Worm (Caenorhabditis elegans) whole organism, L1 larva: ENCODE data around the gene cutl-19.

Experiments used
- Y116A8C.19 ChIP-seq: sonication (generic microtip); optimal IDR thresholded peaks from 2 replicates; lab custom pipeline; 2016; ENCODE audit warnings: missing compliant biosample characterization, missing genetic modification characterization, borderline replicate concordance
- aha-1 ChIP-seq: fragments of 150-350 bp; optimal IDR thresholded peaks from 2 replicates; lab custom pipeline; 2014; ENCODE audit warnings: missing biosample characterization, missing genetic modification characterization
- alr-1 ChIP-seq: fragments of 200-800 bp; sonication (Bioruptor generic); optimal IDR thresholded peaks from 2 replicates; lab custom pipeline; 2018; ENCODE audit warnings: borderline replicate concordance, mild to moderate bottlenecking, missing genetic modification characterization, missing compliant biosample characterization
- aly-2 ChIP-seq: fragments of 150-350 bp; optimal IDR thresholded peaks from 2 replicates; lab custom pipeline; 2014; ENCODE audit warnings: missing biosample characterization, missing genetic modification characterization
- ceh-63 ChIP-seq: fragments of 200-800 bp; sonication (Bioruptor generic); optimal IDR thresholded peaks from 2 replicates; lab custom pipeline; 2018; ENCODE audit warnings: mild to moderate bottlenecking, missing genetic modification characterization, missing compliant biosample characterization
- ceh-8 ChIP-seq: fragments of 200-800 bp; sonication (Bioruptor generic); optimal IDR thresholded peaks from 2 replicates; lab custom pipeline; 2018; ENCODE audit warnings: mild to moderate bottlenecking, missing genetic modification characterization, moderate library complexity, missing compliant biosample characterization
- ceh-82 ChIP-seq, 3 experiments: fragments of 150-350 bp in 1 of 3; sonication (generic microtip) in 2 of 3; optimal IDR thresholded peaks; 2 replicates each; lab custom pipeline; 2014 to 2017; ENCODE audit warnings: missing biosample characterization in 3 of 3, missing genetic modification characterization in 3 of 3
- ceh-88 ChIP-seq: fragments of 200-800 bp; sonication (Bioruptor generic); IDR thresholded peaks from 2 replicates; pipeline ENCODE4 v1.3.6; 2022; ENCODE audit warnings: missing genetic modification characterization, missing compliant biosample characterization
- efl-1 ChIP-seq, 4 experiments: fragments of 150-350 bp; optimal IDR thresholded peaks in 3 of 4; peaks in 1 of 4; 1 replicate in 1 of 4; 2 replicates in 3 of 4; lab custom pipeline; 2014; ENCODE audit warnings: missing biosample characterization in 2 of 4, missing genetic modification characterization in 2 of 4, missing genetic modification reagents in 2 of 4
- efl-3 ChIP-seq: fragments of 200-800 bp; sonication (Bioruptor generic); optimal IDR thresholded peaks from 2 replicates; lab custom pipeline; 2018; ENCODE audit warnings: mild to moderate bottlenecking, missing genetic modification characterization, missing compliant biosample characterization
- egl-13 ChIP-seq: sonication (generic microtip); optimal IDR thresholded peaks from 2 replicates; lab custom pipeline; 2016; ENCODE audit warnings: missing genotype, missing genetic modification reagents, missing genetic modification characterization, missing compliant biosample characterization
- egl-27 ChIP-seq, 2 experiments: fragments of 150-350 bp in 1 of 2; sonication (generic microtip); optimal IDR thresholded peaks; 3 replicates each; lab custom pipeline; 2017 to 2018; ENCODE audit warnings: missing biosample characterization in 2 of 2, missing genetic modification characterization in 2 of 2, missing genetic modification reagents in 2 of 2
- elt-2 ChIP-seq: sonication (generic microtip); optimal IDR thresholded peaks from 2 replicates; lab custom pipeline; 2016; ENCODE audit warnings: missing genetic modification characterization, mild to moderate bottlenecking, inconsistent platforms, missing compliant biosample characterization, missing genetic modification reagents
- elt-3 ChIP-seq, 6 experiments: fragments of 150-350 bp in 1 of 6; sonication (generic microtip); optimal IDR thresholded peaks; 2 replicates each; lab custom pipeline; 2017 to 2018; ENCODE audit warnings: missing biosample characterization in 6 of 6, missing genetic modification characterization in 6 of 6, inconsistent platforms in 1 of 6
- grh-1 ChIP-seq: fragments of 200-800 bp; sonication (Bioruptor generic); IDR thresholded peaks from 2 replicates; pipeline ENCODE4 v1.3.6; 2022; ENCODE audit warnings: missing genetic modification reagents, missing genetic modification characterization, missing compliant biosample characterization
- hlh-17 ChIP-seq: fragments of 200-800 bp; sonication (Bioruptor generic); optimal IDR thresholded peaks from 2 replicates; lab custom pipeline; 2018; ENCODE audit warnings: missing genetic modification characterization, mild to moderate bottlenecking, missing compliant biosample characterization, moderate library complexity, borderline replicate concordance
- hlh-4 ChIP-seq: sonication (generic microtip); optimal IDR thresholded peaks from 2 replicates; lab custom pipeline; 2016; ENCODE audit warnings: mild to moderate bottlenecking, missing genetic modification characterization, missing compliant biosample characterization
- hpl-2 ChIP-seq: fragments of 150-350 bp; optimal IDR thresholded peaks from 2 replicates; lab custom pipeline; 2014; ENCODE audit warnings: missing biosample characterization, missing genetic modification reagents, missing genetic modification characterization
- irx-1 ChIP-seq: sonication (generic microtip); optimal IDR thresholded peaks from 2 replicates; lab custom pipeline; 2016; ENCODE audit warnings: missing genetic modification characterization, missing compliant biosample characterization
- isw-1 ChIP-seq: fragments of 200-800 bp; sonication (Bioruptor generic); IDR thresholded peaks from 2 replicates; pipeline ENCODE4 v1.3.6; 2022; ENCODE audit warnings: missing genetic modification characterization, missing compliant biosample characterization
- lin-13 ChIP-seq: fragments of 150-350 bp; optimal IDR thresholded peaks from 2 replicates; lab custom pipeline; 2014; ENCODE audit warnings: missing biosample characterization, missing genetic modification reagents, missing genetic modification characterization
- lin-14 ChIP-seq: fragments of 200-800 bp; sonication (Bioruptor generic); optimal IDR thresholded peaks from 2 replicates; lab custom pipeline; 2018; ENCODE audit warnings: mild to moderate bottlenecking, missing genetic modification characterization, moderate library complexity, missing compliant biosample characterization
- lin-35 ChIP-seq, 2 experiments: fragments of 150-350 bp; optimal IDR thresholded peaks; 2 replicates each; lab custom pipeline; 2014; ENCODE audit warnings: missing biosample characterization in 2 of 2, missing genetic modification characterization in 2 of 2, missing genetic modification reagents in 2 of 2
- lin-39 ChIP-seq: fragments of 150-350 bp; optimal IDR thresholded peaks from 2 replicates; lab custom pipeline; 2014; ENCODE audit warnings: missing biosample characterization, missing genetic modification reagents, missing genetic modification characterization
- lir-3 ChIP-seq: sonication (generic microtip); optimal IDR thresholded peaks from 2 replicates; lab custom pipeline; 2016; ENCODE audit warnings: mild to moderate bottlenecking, missing genetic modification characterization, moderate library complexity, missing compliant biosample characterization; ENCODE audit not compliant: poor library complexity
- lsy-2 ChIP-seq, 2 experiments: fragments of 150-350 bp; optimal IDR thresholded peaks; 2 replicates each; lab custom pipeline; 2014; ENCODE audit warnings: missing biosample characterization in 2 of 2, missing genetic modification characterization in 2 of 2
- mef-2 ChIP-seq: fragments of 150-350 bp; optimal IDR thresholded peaks from 2 replicates; lab custom pipeline; 2014; ENCODE audit warnings: missing biosample characterization, missing genetic modification characterization
- nhr-11 ChIP-seq: fragments of 150-350 bp; optimal IDR thresholded peaks from 2 replicates; lab custom pipeline; 2014; ENCODE audit warnings: missing biosample characterization, missing genetic modification characterization
- nhr-12 ChIP-seq: sonication (generic microtip); optimal IDR thresholded peaks from 2 replicates; lab custom pipeline; 2017; ENCODE audit warnings: missing biosample characterization, missing genetic modification characterization
- nhr-19 ChIP-seq: fragments of 200-800 bp; sonication (Bioruptor generic); conservative IDR thresholded peaks from 2 replicates; pipeline ENCODE4 v1.3.6; 2022; ENCODE audit warnings: missing genetic modification characterization, missing compliant biosample characterization
- nhr-28 ChIP-seq: fragments of 150-350 bp; optimal IDR thresholded peaks from 2 replicates; lab custom pipeline; 2014; ENCODE audit warnings: missing biosample characterization, missing genetic modification characterization
- nhr-71 ChIP-seq: sonication (generic microtip); optimal IDR thresholded peaks from 2 replicates; lab custom pipeline; 2016; ENCODE audit warnings: mild to moderate bottlenecking, missing genetic modification characterization, moderate library complexity, missing compliant biosample characterization
- nhr-76 ChIP-seq: sonication (generic microtip); optimal IDR thresholded peaks from 2 replicates; lab custom pipeline; 2017; ENCODE audit warnings: missing biosample characterization, missing genetic modification characterization
- nhr-85 ChIP-seq: sonication (generic microtip); peaks from one replicate; lab custom pipeline; 2016; ENCODE audit warnings: missing genetic modification characterization, inconsistent platforms, missing compliant biosample characterization
- rnt-1 ChIP-seq: sonication (generic microtip); optimal IDR thresholded peaks from 2 replicates; lab custom pipeline; 2016; ENCODE audit warnings: mild to moderate bottlenecking, missing genetic modification characterization, moderate library complexity, missing compliant biosample characterization
- skn-1 ChIP-seq: fragments of 150-350 bp; optimal IDR thresholded peaks from 2 replicates; lab custom pipeline; 2014; ENCODE audit warnings: missing biosample characterization, missing genetic modification characterization
- snu-23 ChIP-seq: sonication (generic microtip); optimal IDR thresholded peaks from 2 replicates; lab custom pipeline; 2016; ENCODE audit warnings: missing genetic modification characterization, missing compliant biosample characterization
- sox-4 ChIP-seq: sonication (generic microtip); optimal IDR thresholded peaks from 2 replicates; lab custom pipeline; 2016; ENCODE audit warnings: missing genetic modification characterization, missing compliant biosample characterization
- unc-130 ChIP-seq: fragments of 150-350 bp; optimal IDR thresholded peaks from 2 replicates; lab custom pipeline; 2017; ENCODE audit warnings: missing biosample characterization, missing genetic modification characterization, inconsistent platforms
- unc-30 ChIP-seq: sonication (generic microtip); optimal IDR thresholded peaks from 2 replicates; lab custom pipeline; 2017; ENCODE audit warnings: missing biosample characterization, missing genetic modification characterization
- vab-15 ChIP-seq: sonication (generic microtip); optimal IDR thresholded peaks from 2 replicates; lab custom pipeline; 2017; ENCODE audit warnings: missing genotype, mild to moderate bottlenecking, missing genetic modification characterization, missing compliant biosample characterization
- ztf-11 ChIP-seq, 2 experiments: sonication (generic microtip); optimal IDR thresholded peaks; 2 replicates each; lab custom pipeline; 2016 to 2017; ENCODE audit warnings: missing genetic modification characterization in 2 of 2, missing biosample characterization in 1 of 2, missing compliant biosample characterization in 1 of 2
- ztf-4 ChIP-seq: fragments of 150-350 bp; optimal IDR thresholded peaks from 2 replicates; lab custom pipeline; 2014; ENCODE audit warnings: missing biosample characterization, missing genetic modification characterization

The cutl-19 gene

DNA sequence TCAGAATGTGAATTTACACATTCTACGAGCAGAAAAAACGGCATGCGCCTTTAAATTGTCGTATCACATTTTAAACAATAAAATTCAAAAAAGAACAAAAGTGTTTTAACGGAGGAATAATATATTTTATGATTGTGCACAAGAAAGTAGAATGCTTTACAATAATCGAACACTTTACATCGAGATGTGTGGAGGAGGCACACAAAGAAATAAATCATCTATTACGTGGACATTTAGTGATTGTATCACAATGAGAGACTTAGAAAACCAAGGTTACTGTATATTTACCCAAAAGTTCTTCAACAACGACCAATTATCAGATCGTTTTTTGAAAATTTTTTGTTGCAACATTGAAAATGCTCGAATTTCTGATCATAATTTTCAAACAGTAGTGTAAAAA is 7.1 kb downstream of the cutl-19 start:
- no peak for TF ChIP-seq sox-4
- no peak for TF ChIP-seq efl-1 (optimal IDR thresholded peaks at IDR 0.05; lab: Kevin White, UChicago)
- TF ChIP-seq efl-1 (GFP tag; optimal IDR thresholded peaks at IDR 0.05 in 1 of 2; lab: Kevin White, UChicago) = peak in 1 of 2 experiments; percentile 75

ce11 chrIII:5208992-5209391 is 8.4 kb downstream of the cutl-19 start, which contains the start of gene syx-16:
Gene syx-16, minus strand, starts transcription at chrIII:5209109.
- TF ChIP-seq unc-130 (tag; lab: Kevin White, UChicago) (no peak), lsy-2 (tag; optimal IDR thresholded peaks at IDR 0.05; lab: Kevin White, UChicago) (peak in 1 of 2 experiments; percentile 28)

DNA sequence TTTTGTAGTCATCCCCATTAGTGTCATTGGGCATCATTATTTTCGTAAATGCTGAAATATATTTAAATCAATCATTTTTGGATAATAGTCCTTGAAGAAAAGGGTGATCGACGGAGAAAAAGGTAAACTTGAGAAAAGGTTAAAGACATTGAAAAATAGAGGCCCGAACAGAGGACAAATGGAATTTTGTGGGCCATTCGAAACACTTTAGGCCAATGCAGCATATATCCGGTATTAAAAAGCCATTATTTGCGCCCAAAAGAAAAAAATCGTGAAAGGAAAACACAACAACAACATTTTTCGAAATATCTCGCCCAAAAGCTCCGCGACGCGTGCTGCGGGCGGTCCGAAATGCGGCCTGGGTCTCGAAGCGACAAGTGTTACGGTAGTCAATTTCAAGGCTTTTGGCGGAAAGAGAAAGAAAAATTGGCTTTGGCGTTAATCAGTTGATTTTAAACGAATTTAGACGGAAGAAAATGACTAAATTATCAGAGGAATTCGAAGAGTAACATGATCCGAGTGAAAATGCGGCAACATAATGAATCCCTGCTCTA is 10.5 kb downstream of the cutl-19 start, which contains the start of gene morc-1:
morc-1 (minus strand) TSS at position 51 of the 554 bp plus-strand sequence.
- TF ChIP-seq aha-1 (tag; lab: Kevin White, UChicago) = no peak
- no peak for TF ChIP-seq nhr-28 (tag; lab: Kevin White, UChicago)
- no peak for TF ChIP-seq lin-14
- TF ChIP-seq unc-30 (tag; lab: Kevin White, UChicago) = no peak
- no peak for TF ChIP-seq nhr-11
- TF ChIP-seq vab-15 (tag; lab: Kevin White, UChicago) = no peak
- TF ChIP-seq nhr-76 = no peak
- TF ChIP-seq egl-27 (tag; optimal IDR thresholded peaks at IDR 0.05; lab: Kevin White, UChicago) = no peak

DNA sequence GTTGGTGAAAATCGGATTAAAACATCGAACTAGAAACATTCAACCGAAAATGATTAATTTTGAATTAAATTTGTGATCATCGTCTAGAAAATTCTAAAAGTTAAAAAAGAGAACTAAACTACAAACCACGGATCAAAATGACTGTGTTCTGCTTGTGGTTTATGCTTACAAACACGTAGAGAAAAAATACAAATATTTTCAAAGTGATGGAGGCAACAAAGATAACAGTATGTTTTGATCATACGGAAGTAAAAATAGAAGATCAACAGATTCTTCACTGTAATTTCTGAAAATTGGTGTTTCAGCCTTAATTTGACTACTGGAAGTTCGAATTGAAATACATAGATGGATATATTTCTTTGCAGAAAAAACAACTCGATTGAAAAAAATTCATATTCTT is 14.1 kb downstream of the cutl-19 start:
- TF ChIP-seq nhr-19 (GFP tag; lab: Robert Waterston, UW) (no peak), hlh-17 (GFP tag; lab: Kevin White, UChicago) (no peak), irx-1 (tag; lab: Kevin White, UChicago) (no peak), nhr-71 (peak; percentile 11)

DNA sequence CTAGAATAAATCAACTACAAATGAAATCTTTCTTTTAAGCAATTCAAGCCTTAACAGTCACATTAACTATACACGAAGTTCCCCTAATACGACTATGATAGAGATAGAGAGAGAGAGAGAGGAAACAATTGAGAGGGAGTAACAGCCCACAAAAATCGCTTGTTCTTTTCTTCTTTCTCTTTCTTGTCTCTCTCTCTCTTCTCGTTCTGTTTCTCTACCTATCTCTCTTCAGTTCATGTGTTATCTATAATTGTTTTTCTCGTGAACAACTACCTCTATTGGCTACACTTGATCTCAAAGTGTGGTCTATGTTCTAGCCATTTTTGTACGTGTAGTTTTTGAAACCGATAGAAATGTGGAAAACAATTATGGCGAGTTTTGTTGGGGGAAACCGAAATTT is 14.8 kb downstream of the cutl-19 start:
- TF ChIP-seq elt-3 (tag; optimal IDR thresholded peaks at IDR 0.05; lab: Kevin White, UChicago) (peak in 5 of 6 experiments; percentile 38 to 81 (median 54)), alr-1 (tag; lab: Kevin White, UChicago) (no peak), aha-1 (tag; lab: Kevin White, UChicago) (no peak), lin-13 (GFP tag; lab: Kevin White, UChicago) (peak; percentile 12), nhr-11 (peak; percentile 18), ceh-8 (GFP tag; lab: Kevin White, UChicago) (no peak), grh-1 (GFP tag; lab: Robert Waterston, UW) (no peak), mef-2 (tag; lab: Kevin White, UChicago) (no peak), ceh-82 (tag; optimal IDR thresholded peaks at IDR 0.05; lab: Kevin White, UChicago) (peak in 1 of 3 experiments; percentile 20), ceh-63 (GFP tag; lab: Kevin White, UChicago) (no peak), elt-2 (peak; percentile 71), unc-130 (tag; lab: Kevin White, UChicago) (no peak), isw-1 (GFP tag; lab: Robert Waterston, UW) (no peak), lin-39 (tag; lab: Kevin White, UChicago) (no peak), nhr-19 (GFP tag; lab: Robert Waterston, UW) (peak; percentile 60), ceh-88 (no peak), efl-1 (optimal IDR thresholded peaks at IDR 0.05; lab: Kevin White, UChicago) (peak; percentile 53 to 59), efl-1 (GFP tag; optimal IDR thresholded peaks at IDR 0.05 in 1 of 2; lab: Kevin White, UChicago) (peak in 1 of 2 experiments; percentile 24), skn-1 (tag; lab: Kevin White, UChicago) (no peak), lir-3 (tag; lab: Kevin White, UChicago) (peak; percentile 40), snu-23 (GFP tag; lab: Kevin White, UChicago) (peak; percentile 85), egl-13 (tag; lab: Kevin White, UChicago) (no peak), rnt-1 (tag; lab: Kevin White, UChicago) (peak; percentile 40), Y116A8C.19 (tag; lab: Kevin White, UChicago) (no peak), nhr-85 (tag; lab: Kevin White, UChicago) (peak; percentile 89), efl-3 (no peak), ztf-11 (tag; optimal IDR thresholded peaks at IDR 0.05; lab: Kevin White, UChicago) (no peak), nhr-12 (tag; lab: Kevin White, UChicago) (no peak), hlh-4 (tag; lab: Kevin White, UChicago) (no peak), hpl-2 (GFP tag; lab: Kevin White, UChicago) (no peak), ztf-4 (no peak), aly-2 (no peak), lin-35 (GFP tag; optimal IDR thresholded peaks at IDR 0.05; lab: Kevin White, UChicago) (peak; percentile 45 to 71)
